Fruit fly (Drosophila melanogaster) whole organism, prepupa: ENCODE results near the gene CG6340.

Source experiments
- Blimp-1 ChIP-seq: fragments of 200-800 bp; sonication (Bioruptor generic); optimal IDR thresholded peaks from 3 replicates; lab custom pipeline; 2017; ENCODE audit warnings: missing biosample characterization, missing genetic modification characterization, mild to moderate bottlenecking, moderate library complexity, missing genetic modification reagents
- CG3032 ChIP-seq: fragments of 200-800 bp; optimal IDR thresholded peaks from 2 replicates; lab custom pipeline; 2019; ENCODE audit warnings: missing biosample characterization, mild to moderate bottlenecking, missing genetic modification characterization, moderate library complexity
- CG4318 ChIP-seq: fragments of 200-800 bp; sonication (Bioruptor generic); optimal IDR thresholded peaks from 3 replicates; lab custom pipeline; 2017; ENCODE audit warnings: missing biosample characterization, mild to moderate bottlenecking, missing genetic modification characterization
- Eip93F ChIP-seq: fragments of 200-800 bp; sonication (Bioruptor generic); optimal IDR thresholded peaks from 2 replicates; lab custom pipeline; 2016; ENCODE audit warnings: missing biosample characterization, mild to moderate bottlenecking, missing genetic modification characterization
- achi ChIP-seq: fragments of 200-800 bp; sonication (Bioruptor generic); optimal IDR thresholded peaks from 3 replicates; lab custom pipeline; 2016; ENCODE audit warnings: missing biosample characterization, missing genetic modification characterization
- spab ChIP-seq: fragments of 200-800 bp; sonication (Bioruptor generic); optimal IDR thresholded peaks from 2 replicates; lab custom pipeline; 2017; ENCODE audit warnings: missing biosample characterization, mild to moderate bottlenecking, missing genetic modification characterization, missing genetic modification reagents

DNA sequence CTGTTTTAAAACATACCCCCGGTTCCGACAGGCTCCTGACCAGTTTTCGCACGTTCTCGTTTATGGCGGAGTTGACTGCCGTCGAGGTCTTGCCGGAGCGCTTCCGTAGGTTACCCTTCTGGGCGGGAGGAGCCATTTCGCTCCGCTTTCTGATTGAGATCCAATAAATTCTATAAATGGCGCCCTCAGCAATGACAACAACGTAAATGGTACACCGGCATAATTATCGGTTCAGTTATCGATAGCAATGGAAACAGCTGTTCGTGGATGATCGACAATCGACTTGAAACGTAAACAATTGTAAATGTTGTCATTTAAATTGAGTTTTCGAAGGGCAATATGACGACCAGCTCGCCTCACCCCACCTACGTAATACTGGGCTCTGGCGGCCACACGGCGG is 10.3 kb upstream of the CG6340 start, which contains the start of the genes Grip128 and Alg14:
- TF ChIP-seq spab (no peak), Eip93F (GFP tag; lab: Kevin White, UChicago) (no peak), CG3032 (no peak), Blimp-1 (GFP tag; lab: Kevin White, UChicago) (no peak), achi (GFP tag; lab: Kevin White, UChicago) (no peak), CG4318 (GFP tag; lab: Kevin White, UChicago) (no peak)
